Worm (Caenorhabditis elegans): ENCODE measurements around the gene Y73B6BL.270.

Gene Y73B6BL.270

DNA sequence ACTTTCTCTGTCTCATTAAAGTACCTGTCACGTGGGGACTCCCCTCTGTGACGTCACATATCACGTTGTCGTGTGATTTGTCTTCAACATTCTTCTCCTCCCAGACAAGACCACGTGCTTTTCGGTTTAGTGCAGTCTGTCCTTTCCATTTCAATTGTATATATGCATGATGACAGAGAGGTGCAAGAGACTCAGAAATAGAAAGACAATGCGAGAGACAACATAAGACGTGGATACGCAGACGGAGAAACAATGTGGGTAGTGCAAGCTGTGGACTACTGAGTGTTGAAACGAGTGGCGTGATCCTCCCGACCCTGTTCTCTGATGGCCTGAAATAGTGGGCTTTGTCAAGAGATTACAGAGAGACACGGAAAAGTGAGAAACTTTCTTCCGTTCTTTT, 28.4 kb upstream of the Y73B6BL.270 start (continued):
- TF ChIP-seq unc-39 (tag; optimal IDR thresholded peaks at IDR 0.05) = no peak
- peak; percentile 89 for TF ChIP-seq nhr-28 (tag; optimal IDR thresholded peaks at IDR 0.05)
- TF ChIP-seq mes-2 (tag; optimal IDR thresholded peaks at IDR 0.05; ENCODE audit: poor library complexity, severe bottlenecking) = peak; percentile 79
- peak; percentile 62 to 79 for TF ChIP-seq daf-16 (GFP tag; optimal IDR thresholded peaks at IDR 0.05)
- TF ChIP-seq daf-16 (tag; optimal IDR thresholded peaks at IDR 0.05) = peak; percentile 89
- TF ChIP-seq nhr-42 (GFP tag; IDR thresholded peaks at IDR 0.05) = peak; percentile 80; the same call in 1 of the 2 replicates
- no peak for TF ChIP-seq R02D3.7 (tag; optimal IDR thresholded peaks at IDR 0.05)
- TF ChIP-seq lir-3 (tag; optimal IDR thresholded peaks at IDR 0.05) = no peak
- peak; percentile 99 for TF ChIP-seq mxl-3 (GFP tag; optimal IDR thresholded peaks at IDR 0.05)
- TF ChIP-seq daf-19 (GFP tag; conservative IDR thresholded peaks at IDR 0.05) = no peak; the same call in 1 of the 2 replicates
- TF ChIP-seq lin-1 (GFP tag; IDR thresholded peaks at IDR 0.05) = peak; percentile 92
- no peak for TF ChIP-seq nhr-76 (tag; optimal IDR thresholded peaks at IDR 0.05)
- TF ChIP-seq madf-9 (GFP tag; conservative IDR thresholded peaks at IDR 0.05) = 0 out of 2 replicates have a peak, but pooled peaks have one; percentile 44
- peak; percentile 81 to 95 for TF ChIP-seq hif-1 (tag; optimal IDR thresholded peaks at IDR 0.05)
- no peak for TF ChIP-seq zag-1 (tag; optimal IDR thresholded peaks at IDR 0.05)
- no peak for TF ChIP-seq ztf-11 (tag; optimal IDR thresholded peaks at IDR 0.05)
- no peak for TF ChIP-seq nhr-77 (tag; optimal IDR thresholded peaks at IDR 0.05)
- TF ChIP-seq spr-1 (tag; optimal IDR thresholded peaks at IDR 0.05) = peak; percentile 84
- peak; percentile 72 for TF ChIP-seq ama-1 (optimal IDR thresholded peaks at IDR 0.05)
- TF ChIP-seq lin-39 (tag; optimal IDR thresholded peaks at IDR 0.05) = no peak
- TF ChIP-seq skn-1 (tag; optimal IDR thresholded peaks at IDR 0.05) = peak; percentile 46
- no peak for TF ChIP-seq sdz-12 (GFP tag; optimal IDR thresholded peaks at IDR 0.05)
- no peak for TF ChIP-seq dmd-9 (GFP tag; IDR thresholded peaks at IDR 0.05)
- peak; percentile 71 for TF ChIP-seq spr-3 (GFP tag; optimal IDR thresholded peaks at IDR 0.05)
- peak; percentile 96 for TF ChIP-seq tra-1 (GFP tag; IDR thresholded peaks at IDR 0.05)
- peak; percentile 52; the same call in 1 of the 2 replicates for TF ChIP-seq vab-7 (GFP tag; IDR thresholded peaks at IDR 0.05)
- TF ChIP-seq set-16 (GFP tag; IDR thresholded peaks at IDR 0.05) = peak; percentile 59
- peak in 1 of 2 experiments; percentile 2 for TF ChIP-seq ZK546.5 (tag; optimal IDR thresholded peaks at IDR 0.05)
- TF ChIP-seq lsy-2 (tag; optimal IDR thresholded peaks at IDR 0.05) = peak; percentile 78 to 95
- peak; percentile 99 for TF ChIP-seq hlh-11 (tag; optimal IDR thresholded peaks at IDR 0.05)
- peak; percentile 75 for TF ChIP-seq ztf-7 (tag; optimal IDR thresholded peaks at IDR 0.05)
- TF ChIP-seq Y48G9A.11 (GFP tag; IDR thresholded peaks at IDR 0.05) = no peak
- TF ChIP-seq Y5F2A.4 (GFP tag; optimal IDR thresholded peaks at IDR 0.05) = no peak
- no peak for TF ChIP-seq ces-1 (GFP tag; optimal IDR thresholded peaks at IDR 0.05)
- no peak for TF ChIP-seq dmd-8 (GFP tag; IDR thresholded peaks at IDR 0.05)
- no peak; the same call in 1 of the 2 replicates for TF ChIP-seq ZK337.2 (GFP tag; IDR thresholded peaks at IDR 0.05)
- peak; percentile 90 for TF ChIP-seq lin-13 (GFP tag; optimal IDR thresholded peaks at IDR 0.05)
- peak; percentile 46; the same call in 1 of the 2 replicates for TF ChIP-seq arid-1 (GFP tag; conservative IDR thresholded peaks at IDR 0.05)
- TF ChIP-seq dpl-1 (GFP tag; optimal IDR thresholded peaks at IDR 0.05) = peak; percentile 72
- no peak for TF ChIP-seq unc-130 (GFP tag; optimal IDR thresholded peaks at IDR 0.05)
- TF ChIP-seq attf-4 (tag; optimal IDR thresholded peaks at IDR 0.05) = no peak
- peak; percentile 67 for TF ChIP-seq pqm-1 (tag; optimal IDR thresholded peaks at IDR 0.05)
- TF ChIP-seq ceh-82 (tag; optimal IDR thresholded peaks at IDR 0.05) = no peak
- peak; percentile 40 for TF ChIP-seq zip-2 (tag; optimal IDR thresholded peaks at IDR 0.05)
- peak; percentile 95 for TF ChIP-seq gei-8 (GFP tag; optimal IDR thresholded peaks at IDR 0.05)
- TF ChIP-seq ceh-44 (GFP tag; IDR thresholded peaks at IDR 0.05) = no peak
- TF ChIP-seq mdl-1 (tag; optimal IDR thresholded peaks at IDR 0.05) = peak; percentile 99
- TF ChIP-seq dmd-6 (GFP tag; IDR thresholded peaks at IDR 0.05) = peak; percentile 99
- no peak for TF ChIP-seq snpc-4 (tag; optimal IDR thresholded peaks at IDR 0.05)
- TF ChIP-seq D1046.2 (GFP tag; IDR thresholded peaks at IDR 0.05) = no peak
- TF ChIP-seq lin-15B (tag; optimal IDR thresholded peaks at IDR 0.05) = no peak
- peak; percentile 52; the same call in 1 of the 2 replicates for TF ChIP-seq Y75B8A.6 (GFP tag; IDR thresholded peaks at IDR 0.05)
- no peak for TF ChIP-seq madf-5 (GFP tag; IDR thresholded peaks at IDR 0.05)
